ENCODE assay signal across 1 fruit fly cellular context in the genomic region with DNA sequence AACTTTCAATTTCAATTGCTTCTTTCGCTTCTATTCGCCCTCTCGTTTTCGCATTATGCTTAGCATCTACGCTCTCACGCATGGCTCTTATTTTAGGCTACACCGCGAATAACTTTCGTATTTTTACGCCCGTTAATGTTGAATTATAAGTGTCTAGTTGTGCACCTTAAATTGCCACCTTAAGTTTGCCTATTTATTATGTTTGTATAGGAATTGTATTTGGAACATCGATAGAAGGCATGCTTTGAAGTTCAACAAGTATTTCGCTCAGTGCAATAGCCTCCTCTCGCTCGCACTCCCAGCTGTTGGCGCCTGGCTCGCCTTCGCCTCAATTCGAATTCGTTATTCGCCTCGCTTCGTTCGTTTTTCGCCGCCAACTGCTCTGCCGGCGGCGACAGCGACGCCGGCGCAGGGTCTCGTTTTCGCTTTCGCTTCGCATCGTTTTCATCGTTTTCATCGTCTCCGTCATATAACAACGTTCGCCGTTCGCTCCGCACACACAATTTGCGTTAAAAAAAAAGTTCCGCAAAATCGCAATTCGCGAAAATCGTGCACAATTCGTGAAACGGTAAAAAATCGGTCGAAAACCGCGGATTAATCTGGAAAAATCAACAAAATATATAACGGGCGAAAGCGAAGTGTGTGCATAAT.
A peak's percentile ranks its signal among the peaks of the same experiment; 100 is the strongest.
TF ChIP-seq lines count a peak whose summit lies in the region.

No protein-coding gene starts in this region.

TF ChIP-seq in whole organism, embryonic, 481 proteins besides CTCF, POLR2A, EP300 and RAD21 (continued from another document and continues in another):
- TF ChIP-seq CG18619 (GFP tag; optimal IDR thresholded peaks at IDR 0.05; lab: Kevin White, UChicago), result peak; percentile 96
- peak; percentile 95 to 97 for TF ChIP-seq bsh (GFP tag; optimal IDR thresholded peaks at IDR 0.05; lab: Kevin White, UChicago)
- peak; percentile 95 for TF ChIP-seq NFAT (GFP tag; IDR thresholded peaks at IDR 0.05; lab: Robert Waterston, UW)
- peak; percentile 97 for TF ChIP-seq HLH3B (GFP tag; IDR thresholded peaks at IDR 0.05; lab: Robert Waterston, UW)
- peak; percentile 96 for TF ChIP-seq p53 (GFP tag; optimal IDR thresholded peaks at IDR 0.05; lab: Kevin White, UChicago)
- peak; percentile 96 for TF ChIP-seq tio (GFP tag; optimal IDR thresholded peaks at IDR 0.05; lab: Kevin White, UChicago)
- peak; percentile 92 for TF ChIP-seq CG3407 (GFP tag; optimal IDR thresholded peaks at IDR 0.05; lab: Kevin White, UChicago)
- TF ChIP-seq CG8478 (optimal IDR thresholded peaks at IDR 0.05; lab: Kevin White, UChicago), result no peak
- TF ChIP-seq exex (tag; optimal IDR thresholded peaks at IDR 0.05; lab: Kevin White, UChicago), result peak; percentile 80
- peak; percentile 97 for TF ChIP-seq CG16815 (GFP tag; optimal IDR thresholded peaks at IDR 0.05; lab: Kevin White, UChicago)
- TF ChIP-seq CG5180 (GFP tag; optimal IDR thresholded peaks at IDR 0.05; lab: Kevin White, UChicago), result peak; percentile 85
- TF ChIP-seq vnd (GFP tag; IDR thresholded peaks at IDR 0.05; lab: Robert Waterston, UW; ENCODE audit: partially characterized antibody), result no peak
- TF ChIP-seq CG4820 (GFP tag; optimal IDR thresholded peaks at IDR 0.05; lab: Kevin White, UChicago), result peak; percentile 96
- peak; percentile 96 for TF ChIP-seq klu (GFP tag; IDR thresholded peaks at IDR 0.05; lab: Robert Waterston, UW)
- peak; percentile 96 for TF ChIP-seq da (GFP tag; optimal IDR thresholded peaks at IDR 0.05; lab: Kevin White, UChicago)
- no peak for TF ChIP-seq CG14860 (GFP tag; IDR thresholded peaks at IDR 0.05; lab: Robert Waterston, UW; ENCODE audit: partially characterized antibody)
- peak; percentile 87 for TF ChIP-seq Deaf1 (tag; optimal IDR thresholded peaks at IDR 0.05; lab: Kevin White, UChicago)
- peak; percentile 95 for TF ChIP-seq CG1529 (GFP tag; optimal IDR thresholded peaks at IDR 0.05; lab: Kevin White, UChicago)
- peak; percentile 97 for TF ChIP-seq Mad (GFP tag; optimal IDR thresholded peaks at IDR 0.05; lab: Kevin White, UChicago)
- peak; percentile 91 for TF ChIP-seq Gsc (GFP tag; IDR thresholded peaks at IDR 0.05; lab: Robert Waterston, UW)
- peak; percentile 98 for TF ChIP-seq ems (GFP tag; optimal IDR thresholded peaks at IDR 0.05; lab: Kevin White, UChicago)
- TF ChIP-seq CG8290 (GFP tag; optimal IDR thresholded peaks at IDR 0.05; lab: Kevin White, UChicago), result peak; percentile 94
- TF ChIP-seq CG8290 (tag; optimal IDR thresholded peaks at IDR 0.05; lab: Kevin White, UChicago), result peak in 1 of 2 experiments; percentile 99
- peak; percentile 93 for TF ChIP-seq sima (GFP tag; optimal IDR thresholded peaks at IDR 0.05; lab: Kevin White, UChicago)
- no peak for TF ChIP-seq pros (GFP tag; optimal IDR thresholded peaks at IDR 0.05; lab: Kevin White, UChicago)
- peak; percentile 97 for TF ChIP-seq Rx (GFP tag; IDR thresholded peaks at IDR 0.05; lab: Robert Waterston, UW)
- TF ChIP-seq slp2 (GFP tag; optimal IDR thresholded peaks at IDR 0.05; lab: Kevin White, UChicago), result peak; percentile 98
- TF ChIP-seq gcm (GFP tag; optimal IDR thresholded peaks at IDR 0.05; lab: Kevin White, UChicago), result peak; percentile 89
- peak; percentile 98 for TF ChIP-seq NfI (GFP tag; optimal IDR thresholded peaks at IDR 0.05; lab: Kevin White, UChicago)
- TF ChIP-seq hth (optimal IDR thresholded peaks at IDR 0.05; lab: Kevin White, UChicago), result no peak
- no peak for TF ChIP-seq CG7963 (GFP tag; IDR thresholded peaks at IDR 0.05; lab: Robert Waterston, UW; ENCODE audit: partially characterized antibody)
- no peak for TF ChIP-seq Opbp (GFP tag; IDR thresholded peaks at IDR 0.05; lab: Robert Waterston, UW; ENCODE audit: partially characterized antibody)
- peak; percentile 77 for TF ChIP-seq Sry-δ (GFP tag; optimal IDR thresholded peaks at IDR 0.05; lab: Kevin White, UChicago)
- TF ChIP-seq Bgb (GFP tag; IDR thresholded peaks at IDR 0.05; lab: Robert Waterston, UW; ENCODE audit: partially characterized antibody), result no peak
- TF ChIP-seq Hand (GFP tag; optimal IDR thresholded peaks at IDR 0.05; lab: Kevin White, UChicago), result peak; percentile 96
- peak; percentile 97 for TF ChIP-seq Chrac-16 (GFP tag; optimal IDR thresholded peaks at IDR 0.05; lab: Kevin White, UChicago)
- peak; percentile 99 for TF ChIP-seq CG2120 (GFP tag; optimal IDR thresholded peaks at IDR 0.05; lab: Kevin White, UChicago)
- TF ChIP-seq sr (GFP tag; IDR thresholded peaks at IDR 0.05; lab: Robert Waterston, UW), result peak; percentile 91
- TF ChIP-seq CG14014 (GFP tag; IDR thresholded peaks at IDR 0.05; lab: Robert Waterston, UW), result peak; percentile 97
- TF ChIP-seq eve (GFP tag; optimal IDR thresholded peaks at IDR 0.05; lab: Kevin White, UChicago), result peak in 1 of 2 experiments; percentile 99
- peak; percentile 98 for TF ChIP-seq sisA (GFP tag; IDR thresholded peaks at IDR 0.05; lab: Robert Waterston, UW)
- TF ChIP-seq lola (GFP tag; optimal IDR thresholded peaks at IDR 0.05; lab: Kevin White, UChicago), result peak in 1 of 3 experiments; percentile 84
- TF ChIP-seq D (optimal IDR thresholded peaks at IDR 0.05; lab: Kevin White, UChicago), result no peak
- TF ChIP-seq D (GFP tag; optimal IDR thresholded peaks at IDR 0.05; lab: Kevin White, UChicago), result peak; percentile 95
- peak; percentile 88 for TF ChIP-seq CG9437 (GFP tag; optimal IDR thresholded peaks at IDR 0.05; lab: Kevin White, UChicago)
- peak; percentile 88 for TF ChIP-seq dimm (GFP tag; IDR thresholded peaks at IDR 0.05; lab: Robert Waterston, UW)
- TF ChIP-seq CG7372 (GFP tag; IDR thresholded peaks at IDR 0.05; lab: Robert Waterston, UW), result peak; percentile 96
- peak; percentile 97 for TF ChIP-seq CG1602 (GFP tag; optimal IDR thresholded peaks at IDR 0.05; lab: Kevin White, UChicago)
- TF ChIP-seq mirr (GFP tag; optimal IDR thresholded peaks at IDR 0.05; lab: Kevin White, UChicago), result peak; percentile 89
- TF ChIP-seq gfzf (GFP tag; optimal IDR thresholded peaks at IDR 0.05; lab: Kevin White, UChicago), result peak; percentile 28
- peak; percentile 99 for TF ChIP-seq Rfx (GFP tag; IDR thresholded peaks at IDR 0.05; lab: Robert Waterston, UW)
- peak in 1 of 2 experiments; percentile 71 for TF ChIP-seq crp (GFP tag; optimal IDR thresholded peaks at IDR 0.05; lab: Kevin White, UChicago)
- peak; percentile 98 for TF ChIP-seq CG8089 (GFP tag; optimal IDR thresholded peaks at IDR 0.05; lab: Kevin White, UChicago)
- TF ChIP-seq CG7556 (GFP tag; optimal IDR thresholded peaks at IDR 0.05; lab: Kevin White, UChicago), result peak; percentile 96
- TF ChIP-seq sob (GFP tag; IDR thresholded peaks at IDR 0.05; lab: Robert Waterston, UW), result peak; percentile 98
- no peak for TF ChIP-seq chinmo (GFP tag; IDR thresholded peaks at IDR 0.05; lab: Robert Waterston, UW; ENCODE audit: partially characterized antibody)
- peak in 1 of 2 experiments; percentile 90 for TF ChIP-seq Eip74EF (GFP tag; optimal IDR thresholded peaks at IDR 0.05; lab: Kevin White, UChicago)
- peak; percentile 90 for TF ChIP-seq CG11560 (tag; IDR thresholded peaks at IDR 0.05; lab: Robert Waterston, UW)
- TF ChIP-seq ac (GFP tag; optimal IDR thresholded peaks at IDR 0.05; lab: Kevin White, UChicago), result peak; percentile 79
- peak; percentile 7 for TF ChIP-seq BEAF-32 (GFP tag; optimal IDR thresholded peaks at IDR 0.05; lab: Kevin White, UChicago)
- peak; percentile 98 for TF ChIP-seq ci (GFP tag; IDR thresholded peaks at IDR 0.05; lab: Robert Waterston, UW)
- peak; percentile 98 for TF ChIP-seq Ptx1 (GFP tag; IDR thresholded peaks at IDR 0.05; lab: Robert Waterston, UW)
- TF ChIP-seq CG12219 (GFP tag; optimal IDR thresholded peaks at IDR 0.05; lab: Kevin White, UChicago), result peak; percentile 97
- TF ChIP-seq CG7745 (tag; optimal IDR thresholded peaks at IDR 0.05; lab: Kevin White, UChicago), result no peak
- peak; percentile 95 for TF ChIP-seq rib (GFP tag; IDR thresholded peaks at IDR 0.05; lab: Robert Waterston, UW)
- peak; percentile 98 for TF ChIP-seq ranshi (GFP tag; IDR thresholded peaks at IDR 0.05; lab: Robert Waterston, UW)
- peak; percentile 85 for TF ChIP-seq sqz (GFP tag; optimal IDR thresholded peaks at IDR 0.05; lab: Kevin White, UChicago)
- peak; percentile 97 for TF ChIP-seq CG32772 (GFP tag; IDR thresholded peaks at IDR 0.05; lab: Robert Waterston, UW)
- TF ChIP-seq CG34422 (GFP tag; IDR thresholded peaks at IDR 0.05; lab: Robert Waterston, UW), result peak; percentile 98
- TF ChIP-seq CG8281 (tag; optimal IDR thresholded peaks at IDR 0.05; lab: Kevin White, UChicago), result peak; percentile 85
- peak; percentile 94 for TF ChIP-seq gce (GFP tag; IDR thresholded peaks at IDR 0.05; lab: Robert Waterston, UW)
- peak; percentile 97 for TF ChIP-seq unpg (GFP tag; optimal IDR thresholded peaks at IDR 0.05; lab: Kevin White, UChicago)
- TF ChIP-seq tna (GFP tag; IDR thresholded peaks at IDR 0.05; lab: Robert Waterston, UW; ENCODE audit: partially characterized antibody), result no peak
- peak; percentile 98 for TF ChIP-seq Dip3 (GFP tag; optimal IDR thresholded peaks at IDR 0.05; lab: Kevin White, UChicago)
- TF ChIP-seq Dad (GFP tag; optimal IDR thresholded peaks at IDR 0.05; lab: Kevin White, UChicago), result peak; percentile 97
- TF ChIP-seq CG12659 (GFP tag; optimal IDR thresholded peaks at IDR 0.05; lab: Kevin White, UChicago), result peak; percentile 97
- TF ChIP-seq Adf1 (GFP tag; IDR thresholded peaks at IDR 0.05; lab: Robert Waterston, UW), result peak; percentile 93
- TF ChIP-seq CG13296 (GFP tag; optimal IDR thresholded peaks at IDR 0.05; lab: Kevin White, UChicago), result peak; percentile 94
- peak; percentile 68 for TF ChIP-seq CG15696 (tag; optimal IDR thresholded peaks at IDR 0.05; lab: Kevin White, UChicago)
- peak; percentile 35 for TF ChIP-seq pzg (GFP tag; optimal IDR thresholded peaks at IDR 0.05; lab: Kevin White, UChicago)
- TF ChIP-seq CG42726 (GFP tag; IDR thresholded peaks at IDR 0.05; lab: Robert Waterston, UW; ENCODE audit: partially characterized antibody), result no peak
- peak; percentile 48 for TF ChIP-seq fd102C (GFP tag; optimal IDR thresholded peaks at IDR 0.05; lab: Kevin White, UChicago)
- peak; percentile 93 for TF ChIP-seq CG3726 (GFP tag; IDR thresholded peaks at IDR 0.05; lab: Robert Waterston, UW)
- peak; percentile 94 for TF ChIP-seq Poxn (GFP tag; IDR thresholded peaks at IDR 0.05; lab: Robert Waterston, UW)
- peak; percentile 88 for TF ChIP-seq CG14710 (tag; optimal IDR thresholded peaks at IDR 0.05; lab: Kevin White, UChicago)
- no peak for TF ChIP-seq hbn (GFP tag; IDR thresholded peaks at IDR 0.05; lab: Robert Waterston, UW; ENCODE audit: partially characterized antibody)
- TF ChIP-seq Pdp1 (GFP tag; optimal IDR thresholded peaks at IDR 0.05; lab: Kevin White, UChicago), result peak; percentile 96 to 98
- peak; percentile 85 for TF ChIP-seq kah (GFP tag; optimal IDR thresholded peaks at IDR 0.05; lab: Kevin White, UChicago)
- peak; percentile 81 for TF ChIP-seq psq (GFP tag; optimal IDR thresholded peaks at IDR 0.05; lab: Kevin White, UChicago)
- TF ChIP-seq tap (tag; optimal IDR thresholded peaks at IDR 0.05; lab: Kevin White, UChicago), result peak; percentile 93
- TF ChIP-seq sug (tag; optimal IDR thresholded peaks at IDR 0.05; lab: Kevin White, UChicago), result peak; percentile 87
- peak; percentile 97 for TF ChIP-seq CG14441 (GFP tag; IDR thresholded peaks at IDR 0.05; lab: Robert Waterston, UW)
- peak; percentile 95 for TF ChIP-seq NC2β (GFP tag; optimal IDR thresholded peaks at IDR 0.05; lab: Kevin White, UChicago)
- TF ChIP-seq tx (GFP tag; optimal IDR thresholded peaks at IDR 0.05; lab: Kevin White, UChicago), result peak; percentile 98
- TF ChIP-seq caup (GFP tag; optimal IDR thresholded peaks at IDR 0.05; lab: Kevin White, UChicago; ENCODE audit: severe bottlenecking), result peak; percentile 98
- TF ChIP-seq CG11398 (GFP tag; optimal IDR thresholded peaks at IDR 0.05; lab: Kevin White, UChicago), result peak; percentile 97
- peak; percentile 94 for TF ChIP-seq Ravus (GFP tag; IDR thresholded peaks at IDR 0.05; lab: Robert Waterston, UW)
- TF ChIP-seq zen2 (GFP tag; IDR thresholded peaks at IDR 0.05; lab: Robert Waterston, UW; ENCODE audit: partially characterized antibody), result no peak
- TF ChIP-seq ash1 (GFP tag; optimal IDR thresholded peaks at IDR 0.05; lab: Kevin White, UChicago), result peak; percentile 84
- peak; percentile 91 for TF ChIP-seq CG6254 (GFP tag; optimal IDR thresholded peaks at IDR 0.05; lab: Kevin White, UChicago)
- TF ChIP-seq CG5245 (GFP tag; optimal IDR thresholded peaks at IDR 0.05; lab: Kevin White, UChicago), result peak; percentile 95
- TF ChIP-seq CG31388 (GFP tag; optimal IDR thresholded peaks at IDR 0.05; lab: Kevin White, UChicago), result peak; percentile 93
- TF ChIP-seq crc (GFP tag; optimal IDR thresholded peaks at IDR 0.05; lab: Kevin White, UChicago), result peak; percentile 98
- TF ChIP-seq TFAM (GFP tag; optimal IDR thresholded peaks at IDR 0.05; lab: Kevin White, UChicago), result peak; percentile 84
- TF ChIP-seq CG2199 (GFP tag; IDR thresholded peaks at IDR 0.05; lab: Robert Waterston, UW), result peak; percentile 96; the same call in 2 of the 3 replicates
- peak; percentile 96 for TF ChIP-seq CG6813 (GFP tag; optimal IDR thresholded peaks at IDR 0.05; lab: Kevin White, UChicago)
- peak; percentile 96 for TF ChIP-seq H15 (GFP tag; IDR thresholded peaks at IDR 0.05; lab: Robert Waterston, UW)
- TF ChIP-seq her (GFP tag; optimal IDR thresholded peaks at IDR 0.05; lab: Kevin White, UChicago), result peak; percentile 96
- TF ChIP-seq Sry-β (GFP tag; optimal IDR thresholded peaks at IDR 0.05; lab: Kevin White, UChicago), result peak; percentile 47
- peak; percentile 95 for TF ChIP-seq CG12744 (GFP tag; optimal IDR thresholded peaks at IDR 0.05; lab: Kevin White, UChicago)
- TF ChIP-seq MBD-R2 (GFP tag; IDR thresholded peaks at IDR 0.05; lab: Robert Waterston, UW), result peak; percentile 95
- peak; percentile 77 for TF ChIP-seq ftz-f1 (GFP tag; optimal IDR thresholded peaks at IDR 0.05; lab: Kevin White, UChicago)
- peak; percentile 93 for TF ChIP-seq CG12104 (GFP tag; optimal IDR thresholded peaks at IDR 0.05; lab: Kevin White, UChicago)
- peak; percentile 97 for TF ChIP-seq Mrtf (GFP tag; IDR thresholded peaks at IDR 0.05; lab: Robert Waterston, UW)
- peak; percentile 96 for TF ChIP-seq eyg (GFP tag; optimal IDR thresholded peaks at IDR 0.05; lab: Kevin White, UChicago)
- TF ChIP-seq fru (optimal IDR thresholded peaks at IDR 0.05; lab: Kevin White, UChicago), result no peak
- TF ChIP-seq CG6854 (GFP tag; optimal IDR thresholded peaks at IDR 0.05; lab: Kevin White, UChicago), result peak; percentile 94
- TF ChIP-seq ATbp (GFP tag; optimal IDR thresholded peaks at IDR 0.05; lab: Kevin White, UChicago), result peak; percentile 97
- peak; percentile 97 for TF ChIP-seq CG4282 (GFP tag; optimal IDR thresholded peaks at IDR 0.05; lab: Kevin White, UChicago)
- no peak for TF ChIP-seq Dll (GFP tag; IDR thresholded peaks at IDR 0.05; lab: Robert Waterston, UW; ENCODE audit: partially characterized antibody)
- peak; percentile 92 for TF ChIP-seq CG6683 (GFP tag; optimal IDR thresholded peaks at IDR 0.05; lab: Kevin White, UChicago)
- TF ChIP-seq HmgD (GFP tag; optimal IDR thresholded peaks at IDR 0.05; lab: Kevin White, UChicago), result peak; percentile 98
